Fruit fly (Drosophila melanogaster): Measurements from ENCODE around the gene Ugt303A1.

Gene Ugt303A1

dm6 chr3R:11209801-11210402 lies 34.6 kb downstream of the Ugt303A1 start, which contains the start of the genes SdhC and Tctp (continued):
- TF ChIP-seq dm (GFP tag; optimal IDR thresholded peaks at IDR 0.05) (peak; percentile 68), zen (tag; optimal IDR thresholded peaks at IDR 0.05) (peak; percentile 70), CG30403 (GFP tag; optimal IDR thresholded peaks at IDR 0.05) (peak; percentile 76), CG3847 (GFP tag; IDR thresholded peaks at IDR 0.05) (peak; percentile 28; the same call in 1 of the 2 replicates), NFAT (GFP tag; IDR thresholded peaks at IDR 0.05) (peak; percentile 33; the same call in 1 of the 2 replicates), vfl (GFP tag; optimal IDR thresholded peaks at IDR 0.05) (no peak), hth (optimal IDR thresholded peaks at IDR 0.05) (no peak), chm (GFP tag; IDR thresholded peaks at IDR 0.05) (0 out of 2 replicates have a peak, but pooled peaks have one; percentile 49)

dm6 chr3R:11211291-11212061 lies 36.1 kb downstream of the Ugt303A1 start:
- TF ChIP-seq Lim3 (GFP tag; IDR thresholded peaks at IDR 0.05) (0 out of 2 replicates have a peak, but pooled peaks have one; percentile 7), Fer3 (tag; optimal IDR thresholded peaks at IDR 0.05) (peak; percentile 82), CG30020 (tag; optimal IDR thresholded peaks at IDR 0.05) (peak; percentile 10), CG17385 (GFP tag; optimal IDR thresholded peaks at IDR 0.05) (peak; percentile 64), NK7.1 (GFP tag; optimal IDR thresholded peaks at IDR 0.05) (peak; percentile 35), CG8944 (GFP tag; optimal IDR thresholded peaks at IDR 0.05) (peak; percentile 67), CG2202 (tag; optimal IDR thresholded peaks at IDR 0.05) (no peak), CG10366 (GFP tag; IDR thresholded peaks at IDR 0.05) (peak; percentile 75), CG10209 (GFP tag; optimal IDR thresholded peaks at IDR 0.05) (peak; percentile 57), CG8924 (tag; optimal IDR thresholded peaks at IDR 0.05) (peak; percentile 46), tll (GFP tag; optimal IDR thresholded peaks at IDR 0.05) (peak in 1 of 2 experiments; percentile 5), zfh2 (GFP tag; optimal IDR thresholded peaks at IDR 0.05) (peak; percentile 81), Med (GFP tag) (peak; percentile 95), HmgZ (tag; optimal IDR thresholded peaks at IDR 0.05) (peak; percentile 63), CG13894 (tag; optimal IDR thresholded peaks at IDR 0.05) (peak; percentile 94), CG15696 (tag; optimal IDR thresholded peaks at IDR 0.05) (peak; percentile 18), CHES-1-like (GFP tag; optimal IDR thresholded peaks at IDR 0.05) (peak; percentile 56), CG3065 (GFP tag; optimal IDR thresholded peaks at IDR 0.05) (peak; percentile 55), CG12236 (GFP tag; optimal IDR thresholded peaks at IDR 0.05) (peak; percentile 34), trem (tag; optimal IDR thresholded peaks at IDR 0.05) (peak; percentile 39), CG13775 (GFP tag; optimal IDR thresholded peaks at IDR 0.05) (peak; percentile 53), tup (GFP tag; optimal IDR thresholded peaks at IDR 0.05) (no peak), CG31224 (GFP tag; IDR thresholded peaks at IDR 0.05) (peak; percentile 67), CTCF (GFP tag; optimal IDR thresholded peaks at IDR 0.05) (peak; percentile 86), crc (GFP tag; optimal IDR thresholded peaks at IDR 0.05) (peak; percentile 41), Fer2 (tag; optimal IDR thresholded peaks at IDR 0.05) (peak; percentile 62), exex (tag; optimal IDR thresholded peaks at IDR 0.05) (peak; percentile 49), Sox100B (GFP tag; optimal IDR thresholded peaks at IDR 0.05) (peak; percentile 53), mld (GFP tag; IDR thresholded peaks at IDR 0.05; ENCODE audit: partially characterized antibody) (no peak), corto (GFP tag; optimal IDR thresholded peaks at IDR 0.05) (no peak), gt (GFP tag; IDR thresholded peaks at IDR 0.05) (peak; percentile 33; the same call in 1 of the 2 replicates), CG12104 (GFP tag; optimal IDR thresholded peaks at IDR 0.05) (no peak), CG18764 (GFP tag; optimal IDR thresholded peaks at IDR 0.05) (peak; percentile 44), BtbVII (GFP tag; optimal IDR thresholded peaks at IDR 0.05) (peak; percentile 25), Hr3 (GFP tag; optimal IDR thresholded peaks at IDR 0.05) (peak; percentile 77), Side (GFP tag; optimal IDR thresholded peaks at IDR 0.05) (peak; percentile 53), btn (GFP tag; optimal IDR thresholded peaks at IDR 0.05) (no peak), chm (GFP tag; IDR thresholded peaks at IDR 0.05) (peak; percentile 44; the same call in 1 of the 2 replicates), sisA (GFP tag; IDR thresholded peaks at IDR 0.05) (peak; percentile 81), fd102C (GFP tag; optimal IDR thresholded peaks at IDR 0.05) (peak; percentile 11)
